Fruit fly (Drosophila melanogaster): Measurements from ENCODE around the gene Svip.

- TF ChIP-seq h (optimal IDR thresholded peaks at IDR 0.05) (no peak), psq (optimal IDR thresholded peaks at IDR 0.05) (no peak)
Measured at dm6 chr3L:9339021-9339420, 19.8 kb upstream of the Svip start.

Data from Kc167 (cell line).